Worm (Caenorhabditis elegans) whole organism, L2 larva: ENCODE results near the gene exos-4.2.

ENCODE experiments used
- alr-1 ChIP-seq: fragments of 150-350 bp; optimal IDR thresholded peaks from 2 replicates; lab custom pipeline; 2014; ENCODE audit warnings: missing biosample characterization, missing genetic modification characterization
- ceh-82 ChIP-seq: fragments of 150-350 bp; optimal IDR thresholded peaks from 2 replicates; lab custom pipeline; 2014; ENCODE audit warnings: missing biosample characterization, missing genetic modification characterization
- lin-39 ChIP-seq: fragments of 150-350 bp; optimal IDR thresholded peaks from 2 replicates; lab custom pipeline; 2014; ENCODE audit warnings: missing biosample characterization, missing genetic modification reagents, missing genetic modification characterization
- skn-1 ChIP-seq: sonication (generic microtip); optimal IDR thresholded peaks from 2 replicates; lab custom pipeline; 2017; ENCODE audit warnings: missing biosample characterization, missing genetic modification characterization
- unc-39 ChIP-seq: fragments of 150-350 bp; optimal IDR thresholded peaks from 2 replicates; lab custom pipeline; 2014; ENCODE audit warnings: missing biosample characterization, missing genetic modification characterization

- TF ChIP-seq unc-39 (tag; lab: Kevin White, UChicago) (no peak), alr-1 (tag; lab: Kevin White, UChicago) (no peak), ceh-82 (tag; lab: Kevin White, UChicago) (no peak), skn-1 (tag; lab: Kevin White, UChicago) (no peak), lin-39 (tag; lab: Kevin White, UChicago) (no peak)
These were observed 40.7 kb upstream of the exos-4.2 start for ce11 chrIII:819313-819712.
